Fruit fly (Drosophila melanogaster): ENCODE results near the gene Ptp10D.

Ptp10D gene

DNA sequence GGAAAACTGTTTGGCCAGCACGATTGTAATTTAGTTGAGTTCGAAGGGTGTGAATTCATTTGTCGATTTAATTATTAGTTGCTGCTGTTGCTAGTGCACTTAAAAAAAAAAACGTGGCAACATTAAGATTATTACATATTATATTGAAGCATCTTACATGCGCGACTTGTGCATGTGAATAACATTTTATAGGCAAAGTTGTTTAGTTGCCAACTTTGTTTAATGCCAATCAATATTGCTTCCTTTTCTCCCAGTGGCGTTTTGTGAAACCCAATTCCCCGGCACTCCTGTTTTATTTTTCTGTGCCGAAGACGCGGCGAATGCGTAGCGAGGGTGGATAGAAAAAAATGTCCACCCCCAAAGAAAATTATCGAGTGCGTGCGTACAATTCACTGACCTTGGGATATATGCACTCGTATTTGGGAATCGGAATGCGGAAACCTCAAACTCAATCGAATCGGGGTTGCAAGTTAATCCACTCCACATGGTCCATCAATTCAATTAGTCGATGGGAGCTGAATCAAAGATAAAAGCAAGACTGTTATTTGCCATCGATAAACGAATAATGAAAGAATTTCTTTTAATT, 7.3 kb downstream of the Ptp10D start:
- no peak for TF ChIP-seq lola (GFP tag; optimal IDR thresholded peaks at IDR 0.05)
- peak; percentile 23 for TF ChIP-seq sv (GFP tag; optimal IDR thresholded peaks at IDR 0.05)

DNA sequence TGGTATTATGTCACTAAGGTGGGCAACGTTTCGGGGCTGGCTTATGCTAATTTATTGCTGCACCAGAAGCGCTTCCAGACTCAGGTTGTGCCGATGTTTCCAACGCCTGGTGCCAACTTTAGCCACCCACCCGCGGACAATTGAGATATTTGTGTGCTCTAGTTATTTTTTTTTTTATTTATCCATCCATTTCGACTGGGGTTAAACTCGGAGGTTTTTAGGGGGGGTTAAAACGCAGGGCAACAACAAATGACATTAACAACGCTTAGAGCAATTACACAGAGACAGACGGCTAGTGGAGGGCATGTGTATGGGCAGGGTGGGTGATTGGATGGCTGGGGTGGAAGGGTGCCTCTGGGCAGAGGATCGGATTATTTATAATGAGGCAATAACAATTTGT, 9.9 kb downstream of the Ptp10D start:
- no peak for TF ChIP-seq GATAd (GFP tag; optimal IDR thresholded peaks at IDR 0.05)
- TF ChIP-seq usp (GFP tag; optimal IDR thresholded peaks at IDR 0.05), result no peak
- TF ChIP-seq ey (GFP tag; optimal IDR thresholded peaks at IDR 0.05), result no peak
- no peak for TF ChIP-seq CG9705 (GFP tag; optimal IDR thresholded peaks at IDR 0.05)
- no peak for TF ChIP-seq sv (GFP tag; optimal IDR thresholded peaks at IDR 0.05)
- TF ChIP-seq Dfd (GFP tag; optimal IDR thresholded peaks at IDR 0.05), result no peak
- no peak for TF ChIP-seq dl (GFP tag; optimal IDR thresholded peaks at IDR 0.05; ENCODE audit: insufficient read depth in 1 of 2, partially characterized antibody in 2 of 2)
- TF ChIP-seq dsf (GFP tag; optimal IDR thresholded peaks at IDR 0.05; ENCODE audit: borderline replicate concordance), result no peak
- no peak for TF ChIP-seq br (GFP tag; optimal IDR thresholded peaks at IDR 0.05)
- no peak for TF ChIP-seq brk (GFP tag; optimal IDR thresholded peaks at IDR 0.05)
- no peak for TF ChIP-seq Abd-B (GFP tag; optimal IDR thresholded peaks at IDR 0.05)
- no peak for TF ChIP-seq fru (GFP tag; optimal IDR thresholded peaks at IDR 0.05)
- TF ChIP-seq Sp1 (GFP tag; optimal IDR thresholded peaks at IDR 0.05), result no peak

DNA sequence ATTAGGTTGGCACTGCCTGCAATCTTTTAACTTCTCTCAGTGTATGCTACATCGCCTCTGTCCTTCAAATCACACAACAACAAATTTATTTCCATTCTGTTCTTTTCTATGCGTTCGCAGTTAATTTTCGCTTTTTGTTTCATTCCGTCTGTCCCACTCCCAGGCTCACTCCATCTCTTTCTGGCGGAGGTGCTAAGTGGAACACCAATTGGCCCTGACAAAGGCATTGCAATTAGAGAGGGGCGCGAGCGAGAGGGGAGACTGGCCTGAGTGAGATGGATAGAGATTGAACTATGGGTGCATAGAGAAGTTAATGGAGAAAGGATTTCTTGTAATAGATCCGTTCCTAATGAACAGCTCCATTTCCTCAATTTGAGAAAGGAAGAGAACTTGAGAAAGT, 18.7 kb downstream of the Ptp10D start:
- no peak for TF ChIP-seq Vsx2 (GFP tag; optimal IDR thresholded peaks at IDR 0.05; ENCODE audit: partially characterized antibody)
- no peak for TF ChIP-seq Dif (GFP tag; optimal IDR thresholded peaks at IDR 0.05; ENCODE audit: partially characterized antibody)
- TF ChIP-seq woc (GFP tag; optimal IDR thresholded peaks at IDR 0.05), result no peak
- TF ChIP-seq Mio (GFP tag; optimal IDR thresholded peaks at IDR 0.05), result no peak
- TF ChIP-seq ey (GFP tag; optimal IDR thresholded peaks at IDR 0.05), result no peak
- TF ChIP-seq GATAd (GFP tag; optimal IDR thresholded peaks at IDR 0.05), result no peak
- TF ChIP-seq Dfd (GFP tag; optimal IDR thresholded peaks at IDR 0.05), result no peak
- no peak for TF ChIP-seq fru (GFP tag; optimal IDR thresholded peaks at IDR 0.05)
- no peak for TF ChIP-seq usp (GFP tag; optimal IDR thresholded peaks at IDR 0.05)
- no peak for TF ChIP-seq jim (GFP tag; optimal IDR thresholded peaks at IDR 0.05)
- TF ChIP-seq Abd-B (GFP tag; optimal IDR thresholded peaks at IDR 0.05), result no peak
- no peak for TF ChIP-seq Hr78 (GFP tag; optimal IDR thresholded peaks at IDR 0.05)
- TF ChIP-seq dsf (GFP tag; optimal IDR thresholded peaks at IDR 0.05; ENCODE audit: borderline replicate concordance), result no peak
- no peak for TF ChIP-seq h (GFP tag; optimal IDR thresholded peaks at IDR 0.05)
- no peak for TF ChIP-seq OdsH (GFP tag; optimal IDR thresholded peaks at IDR 0.05)
- no peak for TF ChIP-seq CG32264 (GFP tag; optimal IDR thresholded peaks at IDR 0.05)

DNA sequence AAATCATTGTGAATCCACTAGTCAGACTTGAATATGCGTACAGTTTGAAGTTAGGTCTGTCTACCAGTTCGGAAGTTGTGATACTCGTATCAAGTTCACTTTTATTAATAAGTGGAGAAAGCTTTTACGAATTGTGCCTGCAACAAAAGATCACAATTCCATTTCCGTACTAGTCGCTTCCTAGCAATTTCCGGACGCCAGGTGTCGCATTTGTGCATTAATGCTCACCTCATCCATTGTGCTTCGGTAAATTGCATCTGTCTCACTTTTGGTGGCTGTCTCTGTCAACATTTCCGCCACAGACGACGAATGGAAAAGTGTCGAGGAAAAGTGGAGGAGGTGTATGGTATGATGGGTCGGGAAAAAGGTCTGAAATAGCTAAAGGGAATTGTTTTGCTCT, 21.4 kb downstream of the Ptp10D start:
- TF ChIP-seq br (GFP tag; optimal IDR thresholded peaks at IDR 0.05) (no peak), CG9705 (GFP tag; optimal IDR thresholded peaks at IDR 0.05) (no peak), psq (GFP tag; optimal IDR thresholded peaks at IDR 0.05) (no peak), jim (GFP tag; optimal IDR thresholded peaks at IDR 0.05) (no peak), CG32264 (GFP tag; optimal IDR thresholded peaks at IDR 0.05) (no peak), HLH106 (tag; optimal IDR thresholded peaks at IDR 0.05) (no peak), Abd-B (GFP tag; optimal IDR thresholded peaks at IDR 0.05) (no peak), ey (GFP tag; optimal IDR thresholded peaks at IDR 0.05) (no peak), pan (optimal IDR thresholded peaks at IDR 0.05) (no peak), rgr (GFP tag; optimal IDR thresholded peaks at IDR 0.05) (no peak), Hnf4 (GFP tag; optimal IDR thresholded peaks at IDR 0.05) (no peak), Vsx2 (GFP tag; optimal IDR thresholded peaks at IDR 0.05; ENCODE audit: partially characterized antibody) (no peak), Dfd (GFP tag; optimal IDR thresholded peaks at IDR 0.05) (no peak), Mio (GFP tag; optimal IDR thresholded peaks at IDR 0.05) (no peak), Hr78 (GFP tag; optimal IDR thresholded peaks at IDR 0.05) (no peak), Myc (optimal IDR thresholded peaks at IDR 0.05) (no peak), woc (GFP tag; optimal IDR thresholded peaks at IDR 0.05) (no peak)

DNA sequence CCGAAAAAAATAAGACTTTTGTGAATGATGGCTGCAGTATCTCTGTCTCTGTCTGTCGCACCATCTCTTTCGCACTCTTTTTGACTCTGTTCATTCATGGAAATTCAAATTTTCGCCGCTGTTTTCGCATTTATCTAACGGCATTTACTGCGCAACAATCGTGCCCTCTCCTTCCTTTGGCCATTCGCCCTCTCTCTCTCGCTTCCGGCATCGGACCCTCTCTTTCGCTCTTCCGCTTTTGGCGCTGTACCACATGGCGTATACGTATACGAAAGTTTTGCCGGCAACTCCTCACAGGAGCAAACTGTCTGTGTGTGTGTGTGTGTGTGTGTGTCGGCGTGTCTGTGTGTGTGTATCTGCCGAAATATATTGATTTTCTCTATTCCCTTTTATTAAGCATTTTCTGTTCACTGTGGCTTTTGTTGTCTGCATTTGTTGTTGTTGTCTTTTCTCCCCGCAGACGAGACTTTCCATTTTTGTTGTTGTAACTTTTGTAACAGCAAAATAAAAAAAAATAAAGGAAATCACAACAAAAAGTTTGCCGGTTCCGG, 22.8 kb downstream of the Ptp10D start:
- TF ChIP-seq sage (GFP tag; optimal IDR thresholded peaks at IDR 0.05) (no peak), CG32264 (GFP tag; optimal IDR thresholded peaks at IDR 0.05) (no peak), pan (optimal IDR thresholded peaks at IDR 0.05) (no peak), dmrt93B (GFP tag; optimal IDR thresholded peaks at IDR 0.05) (no peak), usp (GFP tag; optimal IDR thresholded peaks at IDR 0.05) (no peak), Myc (optimal IDR thresholded peaks at IDR 0.05) (no peak), brk (GFP tag; optimal IDR thresholded peaks at IDR 0.05) (no peak), woc (GFP tag; optimal IDR thresholded peaks at IDR 0.05) (no peak), Vsx2 (GFP tag; optimal IDR thresholded peaks at IDR 0.05; ENCODE audit: partially characterized antibody) (no peak), Mio (GFP tag; optimal IDR thresholded peaks at IDR 0.05) (no peak), rgr (GFP tag; optimal IDR thresholded peaks at IDR 0.05) (no peak), dl (GFP tag; optimal IDR thresholded peaks at IDR 0.05; ENCODE audit: insufficient read depth in 1 of 2, partially characterized antibody in 2 of 2) (no peak), CrebA (GFP tag; optimal IDR thresholded peaks at IDR 0.05; ENCODE audit: borderline replicate concordance) (no peak), Dfd (GFP tag; optimal IDR thresholded peaks at IDR 0.05) (no peak), Jra (GFP tag; optimal IDR thresholded peaks at IDR 0.05) (no peak), foxo (GFP tag; optimal IDR thresholded peaks at IDR 0.05) (no peak), ey (GFP tag; optimal IDR thresholded peaks at IDR 0.05) (no peak), OdsH (GFP tag; optimal IDR thresholded peaks at IDR 0.05) (no peak), sv (GFP tag; optimal IDR thresholded peaks at IDR 0.05) (no peak)
